Worm (Caenorhabditis elegans) whole organism, L4 larva: Measurements from ENCODE around the gene frpr-7.
A peak's percentile ranks its signal among the peaks of the same experiment; 100 is the strongest.

ENCODE experiments used
- F37D6.2 ChIP-seq: sonication (generic microtip); optimal IDR thresholded peaks from 2 replicates; lab custom pipeline; 2016; ENCODE audit warnings: mild to moderate bottlenecking, missing genetic modification characterization, missing compliant biosample characterization
- F49E8.2 ChIP-seq: sonication (generic microtip); optimal IDR thresholded peaks from 2 replicates; lab custom pipeline; 2016; ENCODE audit warnings: missing compliant biosample characterization, mild to moderate bottlenecking, missing genetic modification characterization, borderline replicate concordance
- T26A8.4 ChIP-seq: fragments of 200-800 bp; sonication (Bioruptor generic); IDR thresholded peaks from 2 replicates; pipeline ENCODE4 v1.3.6; 2022; ENCODE audit warnings: missing genetic modification characterization, missing compliant biosample characterization
- aha-1 ChIP-seq: fragments of 150-350 bp; peaks from one replicate; lab custom pipeline; 2014; ENCODE audit warnings: missing biosample characterization, missing genetic modification characterization
- ama-1 ChIP-seq: fragments of 150-350 bp; optimal IDR thresholded peaks from 2 replicates; lab custom pipeline; 2014; ENCODE audit warnings: inconsistent platforms, mixed read lengths
- ceh-20 ChIP-seq: fragments of 200-800 bp; sonication (Bioruptor generic); IDR thresholded peaks from 2 replicates; pipeline ENCODE4 v1.3.6; 2022; ENCODE audit warnings: missing genetic modification reagents, missing genetic modification characterization, missing compliant biosample characterization
- ceh-28 ChIP-seq: fragments of 150-350 bp; optimal IDR thresholded peaks from 2 replicates; lab custom pipeline; 2014; ENCODE audit warnings: missing biosample characterization, missing genetic modification reagents, missing genetic modification characterization
- ces-1 ChIP-seq: fragments of 150-350 bp; sonication (generic microtip); optimal IDR thresholded peaks from 4 replicates; lab custom pipeline; 2014; ENCODE audit warnings: missing biosample characterization, missing genetic modification reagents, missing genetic modification characterization
- ctbp-1 ChIP-seq: fragments of 200-800 bp; sonication (Bioruptor generic); IDR thresholded peaks from 2 replicates; pipeline ENCODE4 v1.3.6; 2022; ENCODE audit warnings: missing genetic modification reagents, missing genetic modification characterization, missing compliant biosample characterization
- daf-16 ChIP-seq, 3 experiments: sonication (generic microtip); optimal IDR thresholded peaks; 2 replicates each; lab custom pipeline; 2016 to 2017; ENCODE audit warnings: missing genetic modification characterization in 3 of 3, missing genetic modification reagents in 3 of 3, mild to moderate bottlenecking in 2 of 3, missing compliant biosample characterization in 2 of 3, missing biosample characterization in 1 of 3, moderate library complexity in 1 of 3
- daf-8 ChIP-seq: fragments of 200-800 bp; sonication (Bioruptor generic); IDR thresholded peaks from 2 replicates; pipeline ENCODE4 v1.3.6; 2022; ENCODE audit warnings: missing genetic modification characterization, missing compliant biosample characterization
- dmd-6 ChIP-seq: fragments of 200-800 bp; sonication (Bioruptor generic); IDR thresholded peaks from 2 replicates; pipeline ENCODE4 v1.3.6; 2022; ENCODE audit warnings: missing genetic modification reagents, missing genetic modification characterization, missing compliant biosample characterization
- dmd-8 ChIP-seq: fragments of 200-800 bp; sonication (Bioruptor generic); IDR thresholded peaks from 2 replicates; pipeline ENCODE4 v1.3.6; 2022; ENCODE audit warnings: missing genetic modification characterization, missing compliant biosample characterization
- egl-43 ChIP-seq: fragments of 200-800 bp; sonication (Bioruptor generic); IDR thresholded peaks from 2 replicates; pipeline ENCODE4 v1.3.6; 2022; ENCODE audit warnings: missing genetic modification reagents, missing genetic modification characterization, missing compliant biosample characterization
- fkh-10 ChIP-seq: fragments of 150-350 bp; optimal IDR thresholded peaks from 2 replicates; lab custom pipeline; 2014; ENCODE audit warnings: missing biosample characterization, missing genetic modification reagents, missing genetic modification characterization
- hif-1 ChIP-seq, 2 experiments: sonication (generic microtip); optimal IDR thresholded peaks; 2 replicates each; lab custom pipeline; 2016 to 2017; ENCODE audit warnings: missing compliant biosample characterization in 2 of 2, missing genetic modification characterization in 2 of 2, missing genetic modification reagents in 2 of 2, missing genotype in 2 of 2, mild to moderate bottlenecking in 1 of 2
- hlh-11 ChIP-seq: fragments of 200-800 bp; sonication (Bioruptor generic); optimal IDR thresholded peaks from 2 replicates; lab custom pipeline; 2018; ENCODE audit warnings: mild to moderate bottlenecking, missing genetic modification characterization, missing compliant biosample characterization
- hlh-30 ChIP-seq: sonication (generic microtip); optimal IDR thresholded peaks from 2 replicates; lab custom pipeline; 2017; ENCODE audit warnings: antibody characterized with exemption, mild to moderate bottlenecking, missing genetic modification characterization, missing compliant biosample characterization; ENCODE audit not compliant: insufficient read depth
- hmg-1.1 ChIP-seq: fragments of 200-800 bp; sonication (Bioruptor generic); IDR thresholded peaks from 2 replicates; pipeline ENCODE4 v1.3.6; 2022; ENCODE audit warnings: missing genetic modification reagents, missing genetic modification characterization, missing compliant biosample characterization
- lin-15B ChIP-seq: fragments of 150-350 bp; sonication (generic microtip); optimal IDR thresholded peaks from 3 replicates; lab custom pipeline; 2014; ENCODE audit warnings: missing biosample characterization, missing genetic modification characterization
- lir-3 ChIP-seq: sonication (generic microtip); optimal IDR thresholded peaks from 2 replicates; lab custom pipeline; 2016; ENCODE audit warnings: mild to moderate bottlenecking, missing genetic modification characterization, missing compliant biosample characterization
- lsy-2 ChIP-seq, 2 experiments: fragments of 150-350 bp in 1 of 2; sonication (generic microtip) in 1 of 2; optimal IDR thresholded peaks; 2 replicates each; lab custom pipeline; 2014 to 2017; ENCODE audit warnings: missing biosample characterization in 2 of 2, missing genetic modification characterization in 2 of 2
- madf-9 ChIP-seq: fragments of 200-800 bp; sonication (Bioruptor generic); conservative IDR thresholded peaks from 2 replicates; pipeline ENCODE4 v1.3.6; 2022; ENCODE audit warnings: missing genetic modification reagents, missing genetic modification characterization, missing compliant biosample characterization
- mdl-1 ChIP-seq, 2 experiments: fragments of 150-350 bp in 1 of 2; sonication (generic microtip) in 1 of 2; optimal IDR thresholded peaks; 2 replicates each; lab custom pipeline; 2014 to 2017; ENCODE audit warnings: missing biosample characterization in 2 of 2, missing genetic modification characterization in 2 of 2
- mdt-29 ChIP-seq: fragments of 200-800 bp; sonication (Bioruptor generic); IDR thresholded peaks from 2 replicates; pipeline ENCODE4 v1.3.6; 2022; ENCODE audit warnings: missing genetic modification reagents, missing genetic modification characterization, missing compliant biosample characterization
- mep-1 ChIP-seq: fragments of 150-350 bp; sonication (generic microtip); optimal IDR thresholded peaks from 3 replicates; lab custom pipeline; 2014; ENCODE audit warnings: missing biosample characterization, missing genetic modification characterization
- mxl-2 ChIP-seq: fragments of 200-800 bp; sonication (Bioruptor generic); conservative IDR thresholded peaks from 2 replicates; pipeline ENCODE4 v1.3.6; 2022; ENCODE audit warnings: missing genetic modification reagents, missing genetic modification characterization, missing compliant biosample characterization
- nhr-102 ChIP-seq: sonication (generic microtip); optimal IDR thresholded peaks from 2 replicates; lab custom pipeline; 2016; ENCODE audit warnings: mild to moderate bottlenecking, missing genetic modification characterization, moderate library complexity, missing compliant biosample characterization
- nhr-11 ChIP-seq: fragments of 150-350 bp; optimal IDR thresholded peaks from 2 replicates; lab custom pipeline; 2014; ENCODE audit warnings: missing biosample characterization, missing genetic modification characterization
- nhr-28 ChIP-seq: fragments of 150-350 bp; optimal IDR thresholded peaks from 2 replicates; lab custom pipeline; 2014; ENCODE audit warnings: missing biosample characterization, missing genetic modification characterization
- nhr-76 ChIP-seq: fragments of 150-350 bp; optimal IDR thresholded peaks from 2 replicates; lab custom pipeline; 2014; ENCODE audit warnings: missing biosample characterization, missing genetic modification characterization
- nhr-77 ChIP-seq: fragments of 150-350 bp; optimal IDR thresholded peaks from 2 replicates; lab custom pipeline; 2014; ENCODE audit warnings: missing biosample characterization, missing genetic modification characterization
- php-3 ChIP-seq: fragments of 200-800 bp; sonication (Bioruptor generic); IDR thresholded peaks from 2 replicates; pipeline ENCODE4 v1.3.6; 2022; ENCODE audit warnings: missing genetic modification reagents, missing genetic modification characterization, missing compliant biosample characterization
- pqm-1 ChIP-seq: sonication (generic microtip); optimal IDR thresholded peaks from 2 replicates; lab custom pipeline; 2017; ENCODE audit warnings: missing biosample characterization, missing genetic modification characterization
- rbr-2 ChIP-seq: sonication (generic microtip); optimal IDR thresholded peaks from 2 replicates; lab custom pipeline; 2016; ENCODE audit warnings: missing genotype, missing genetic modification characterization, missing compliant biosample characterization
- sdz-12 ChIP-seq: fragments of 200-800 bp; sonication (Bioruptor generic); optimal IDR thresholded peaks from 2 replicates; lab custom pipeline; 2018; ENCODE audit warnings: mild to moderate bottlenecking, missing genetic modification characterization, missing compliant biosample characterization
- set-16 ChIP-seq: fragments of 200-800 bp; sonication (Bioruptor generic); IDR thresholded peaks from 2 replicates; pipeline ENCODE4 v1.3.6; 2022; ENCODE audit warnings: missing genetic modification reagents, missing genetic modification characterization, missing compliant biosample characterization
- skn-1 ChIP-seq: fragments of 150-350 bp; optimal IDR thresholded peaks from 2 replicates; lab custom pipeline; 2014; ENCODE audit warnings: missing biosample characterization, missing genetic modification characterization
- snpc-4 ChIP-seq: fragments of 150-350 bp; optimal IDR thresholded peaks from 2 replicates; lab custom pipeline; 2014; ENCODE audit warnings: missing biosample characterization, missing genetic modification characterization
- tra-1 ChIP-seq: fragments of 200-800 bp; sonication (Bioruptor generic); IDR thresholded peaks from 2 replicates; pipeline ENCODE4 v1.3.6; 2022; ENCODE audit warnings: missing genetic modification reagents, missing genetic modification characterization, missing compliant biosample characterization
- unc-62 ChIP-seq, 3 experiments: fragments of 150-350 bp in 1 of 3; sonication (generic microtip); optimal IDR thresholded peaks in 2 of 3; peaks in 1 of 3; 1 replicate in 1 of 3; 2 replicates in 2 of 3; lab custom pipeline; 2014 to 2017; ENCODE audit warnings: missing biosample characterization in 3 of 3, missing genetic modification characterization in 3 of 3, missing genetic modification reagents in 3 of 3, missing genotype in 1 of 3
- zag-1 ChIP-seq: fragments of 150-350 bp; optimal IDR thresholded peaks from 2 replicates; lab custom pipeline; 2014; ENCODE audit warnings: missing biosample characterization, missing genetic modification characterization
- zfp-2 ChIP-seq: sonication (generic microtip); optimal IDR thresholded peaks from 2 replicates; lab custom pipeline; 2016; ENCODE audit warnings: mild to moderate bottlenecking, missing genetic modification characterization, missing compliant biosample characterization
- zip-11 ChIP-seq: fragments of 200-800 bp; sonication (Bioruptor generic); IDR thresholded peaks from 2 replicates; pipeline ENCODE4 v1.3.6; 2022; ENCODE audit warnings: missing genetic modification characterization, missing compliant biosample characterization

The frpr-7 gene

ce11 chrX:17579779-17580178 is at the start of gene frpr-7:
Gene frpr-7 (minus strand): TSS chrX:17579879.
- no peak for TF ChIP-seq F49E8.2 (tag; lab: Kevin White, UChicago)
- TF ChIP-seq egl-43 = no peak
- TF ChIP-seq dmd-8 = no peak
- TF ChIP-seq set-16 (GFP tag; lab: Robert Waterston, UW) = no peak
- no peak for TF ChIP-seq nhr-76 (tag; lab: Kevin White, UChicago)
- TF ChIP-seq pqm-1 (tag; lab: Kevin White, UChicago) = no peak
- no peak for TF ChIP-seq ceh-28 (tag; lab: Kevin White, UChicago)
- TF ChIP-seq ama-1 (lab: Kevin White, UChicago) = no peak
- no peak for TF ChIP-seq hmg-1.1 (GFP tag; lab: Robert Waterston, UW)
- TF ChIP-seq sdz-12 (GFP tag; lab: Kevin White, UChicago) = no peak
- TF ChIP-seq mdt-29 (GFP tag; lab: Robert Waterston, UW) = no peak
- no peak for TF ChIP-seq zfp-2 (tag; lab: Kevin White, UChicago)
- TF ChIP-seq T26A8.4 (GFP tag; lab: Robert Waterston, UW) = no peak
- no peak for TF ChIP-seq lir-3 (tag; lab: Kevin White, UChicago)
- no peak for TF ChIP-seq madf-9 (GFP tag; lab: Robert Waterston, UW)
- no peak for TF ChIP-seq snpc-4 (tag; lab: Kevin White, UChicago)
- no peak for TF ChIP-seq mxl-2

ce11 chrX:17628345-17628744 is 48.7 kb upstream of the frpr-7 start:
- TF ChIP-seq nhr-11 (peak; percentile 13), ctbp-1 (GFP tag; lab: Robert Waterston, UW) (peak; percentile 66), nhr-102 (no peak), aha-1 (tag; lab: Kevin White, UChicago) (peak; percentile 100), pqm-1 (tag; lab: Kevin White, UChicago) (no peak), ceh-20 (0 out of 2 replicates have a peak, but pooled peaks have one; percentile 51), ces-1 (GFP tag; lab: Kevin White, UChicago) (peak; percentile 3), rbr-2 (tag; lab: Kevin White, UChicago) (peak; percentile 25), tra-1 (GFP tag; lab: Robert Waterston, UW) (no peak), set-16 (GFP tag; lab: Robert Waterston, UW) (peak; percentile 63; the same call in 1 of the 2 replicates), dmd-6 (GFP tag; lab: Robert Waterston, UW) (peak; percentile 17; the same call in 1 of the 2 replicates), hmg-1.1 (GFP tag; lab: Robert Waterston, UW) (peak; percentile 72), hif-1 (tag; optimal IDR thresholded peaks at IDR 0.05; lab: Kevin White, UChicago) (peak; percentile 26 to 98), mdl-1 (tag; optimal IDR thresholded peaks at IDR 0.05; lab: Kevin White, UChicago) (peak in 1 of 2 experiments; percentile 42), daf-16 (GFP tag; optimal IDR thresholded peaks at IDR 0.05; lab: Kevin White, UChicago) (peak in 1 of 2 experiments; percentile 39), daf-16 (tag; optimal IDR thresholded peaks at IDR 0.05; lab: Kevin White, UChicago) (no peak), fkh-10 (peak; percentile 8), lsy-2 (tag; optimal IDR thresholded peaks at IDR 0.05; lab: Kevin White, UChicago) (peak in 1 of 2 experiments; percentile 56), hlh-11 (tag; lab: Kevin White, UChicago) (peak; percentile 18), mep-1 (peak; percentile 34), daf-8 (no peak)

- TF ChIP-seq rbr-2 (tag; lab: Kevin White, UChicago) (no peak), unc-62 (GFP tag; optimal IDR thresholded peaks at IDR 0.05 in 1 of 2; lab: Kevin White, UChicago) (peak in 1 of 2 experiments; percentile 95), unc-62 (tag; optimal IDR thresholded peaks at IDR 0.05; lab: Kevin White, UChicago) (no peak)
These were observed 48.2 kb upstream of the frpr-7 start for ce11 chrX:17627923-17628322.

- no peak for TF ChIP-seq lin-15B
- TF ChIP-seq skn-1 (tag; lab: Kevin White, UChicago) = no peak
- peak; percentile 59 to 98 for TF ChIP-seq hif-1 (tag; optimal IDR thresholded peaks at IDR 0.05; lab: Kevin White, UChicago)
- peak in 1 of 2 experiments; percentile 16 for TF ChIP-seq mdl-1 (tag; optimal IDR thresholded peaks at IDR 0.05; lab: Kevin White, UChicago)
- TF ChIP-seq F37D6.2 (tag; lab: Kevin White, UChicago) = peak; percentile 12
- TF ChIP-seq ctbp-1 (GFP tag; lab: Robert Waterston, UW) = 0 out of 2 replicates have a peak, but pooled peaks have one; percentile 50
- no peak for TF ChIP-seq zag-1
- TF ChIP-seq php-3 (GFP tag; lab: Robert Waterston, UW) = no peak
- peak; percentile 19 for TF ChIP-seq hlh-11 (tag; lab: Kevin White, UChicago)
- TF ChIP-seq nhr-11 = peak; percentile 16
- TF ChIP-seq dmd-8 = no peak
- TF ChIP-seq nhr-77 (tag; lab: Kevin White, UChicago) = no peak
- TF ChIP-seq hlh-30 = peak; percentile 34
- TF ChIP-seq nhr-28 (tag; lab: Kevin White, UChicago) = no peak
- TF ChIP-seq lsy-2 (tag; optimal IDR thresholded peaks at IDR 0.05; lab: Kevin White, UChicago) = peak in 1 of 2 experiments; percentile 43
- TF ChIP-seq zip-11 (GFP tag; lab: Robert Waterston, UW) = no peak
- no peak for TF ChIP-seq mdt-29 (GFP tag; lab: Robert Waterston, UW)
- TF ChIP-seq hmg-1.1 (GFP tag; lab: Robert Waterston, UW) = peak; percentile 44; the same call in 1 of the 2 replicates
These were observed 47.7 kb upstream of the frpr-7 start for ce11 chrX:17627382-17627781.
